Worm (Caenorhabditis elegans): ENCODE measurements around the gene C32D5.4.

DNA sequence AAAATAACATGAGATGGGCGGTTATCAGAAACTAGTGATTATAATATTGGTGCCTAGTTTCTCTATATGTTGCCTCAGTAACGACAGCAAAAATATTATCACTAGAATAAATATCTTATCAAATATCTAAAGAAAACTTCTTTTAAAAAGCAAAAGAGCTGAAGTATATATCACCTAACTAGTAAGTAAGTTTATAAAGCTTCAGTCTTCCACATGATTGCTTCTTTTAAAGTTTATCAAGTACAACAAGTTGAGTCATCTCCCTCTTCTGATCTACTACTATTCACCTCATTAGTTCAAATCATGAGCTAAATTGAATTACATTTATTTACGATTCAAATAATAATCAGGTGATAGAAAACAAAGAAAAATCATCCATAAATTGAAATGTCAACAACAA lies 34.8 kb downstream of the C32D5.4 start:
- no peak for TF ChIP-seq lin-11 (tag; optimal IDR thresholded peaks at IDR 0.05)
- TF ChIP-seq gmeb-2 (tag; optimal IDR thresholded peaks at IDR 0.05), result no peak
- no peak for TF ChIP-seq ref-2 (tag; optimal IDR thresholded peaks at IDR 0.05)
- no peak for TF ChIP-seq sox-4 (tag; optimal IDR thresholded peaks at IDR 0.05)
- TF ChIP-seq ama-1 (optimal IDR thresholded peaks at IDR 0.05), result no peak
- no peak for TF ChIP-seq pat-9 (tag; optimal IDR thresholded peaks at IDR 0.05)
- TF ChIP-seq ceh-22 (tag; optimal IDR thresholded peaks at IDR 0.05), result no peak
